Worm (Caenorhabditis elegans) whole organism, midembryonic: ENCODE data around the gene R11D1.7.

Source experiments
- T22C8.4 ChIP-seq: fragments of 200-800 bp; sonication (Bioruptor generic); IDR thresholded peaks from 2 replicates; pipeline ENCODE4 v1.3.6; 2022; ENCODE audit warnings: missing genetic modification characterization, missing compliant biosample characterization
- cog-1 ChIP-seq: sonication (generic microtip); optimal IDR thresholded peaks from 2 replicates; lab custom pipeline; 2016; ENCODE audit warnings: missing genetic modification characterization, missing compliant biosample characterization
- flt-1 ChIP-seq: fragments of 200-800 bp; sonication (Bioruptor generic); IDR thresholded peaks from 2 replicates; pipeline ENCODE4 v1.3.6; 2022; ENCODE audit warnings: missing genetic modification characterization, missing compliant biosample characterization
- klf-2 ChIP-seq: fragments of 200-800 bp; sonication (Bioruptor generic); conservative IDR thresholded peaks from 2 replicates; pipeline ENCODE4 v1.3.6; 2022; ENCODE audit warnings: missing genetic modification reagents, missing genetic modification characterization, missing compliant biosample characterization
- med-1 ChIP-seq: sonication (generic microtip); optimal IDR thresholded peaks from 2 replicates; lab custom pipeline; 2017; ENCODE audit warnings: missing genetic modification characterization, mild to moderate bottlenecking, missing compliant biosample characterization, antibody characterized with exemption, missing genetic modification reagents; ENCODE audit not compliant: insufficient read depth
- ref-1 ChIP-seq: fragments of 200-800 bp; sonication (Bioruptor generic); conservative IDR thresholded peaks from 2 replicates; pipeline ENCODE4 v1.3.6; 2022; ENCODE audit warnings: missing genetic modification reagents, missing genetic modification characterization, missing compliant biosample characterization
- tab-1 ChIP-seq: fragments of 200-800 bp; sonication (Bioruptor generic); IDR thresholded peaks from 2 replicates; pipeline ENCODE4 v1.3.6; 2022; ENCODE audit warnings: missing genetic modification characterization, missing compliant biosample characterization
- ztf-23 ChIP-seq: fragments of 200-800 bp; sonication (Bioruptor generic); IDR thresholded peaks from 2 replicates; pipeline ENCODE4 v1.3.6; 2022; ENCODE audit warnings: missing genetic modification reagents, missing genetic modification characterization, missing compliant biosample characterization
- ztf-29 ChIP-seq: fragments of 200-800 bp; sonication (Bioruptor generic); IDR thresholded peaks from 2 replicates; pipeline ENCODE4 v1.3.6; 2022; ENCODE audit warnings: missing genetic modification reagents, missing genetic modification characterization, missing compliant biosample characterization

R11D1.7 gene

ce11 chrV:12760913-12761312 lies 41.1 kb downstream of the R11D1.7 start, which contains the start of gene F18E2.15:
F18E2.15 (minus strand) TSS chrV:12761013.
- TF ChIP-seq flt-1: no peak
- TF ChIP-seq ztf-23 (GFP tag; lab: Robert Waterston, UW): no peak
- no peak for TF ChIP-seq tab-1 (GFP tag; lab: Robert Waterston, UW)
- TF ChIP-seq ref-1 (GFP tag; lab: Robert Waterston, UW): no peak
- TF ChIP-seq klf-2: no peak
- TF ChIP-seq med-1 (GFP tag; lab: Kevin White, UChicago): no peak
- no peak for TF ChIP-seq ztf-29
- TF ChIP-seq cog-1 (tag; lab: Kevin White, UChicago): no peak
- no peak for TF ChIP-seq T22C8.4 (GFP tag; lab: Robert Waterston, UW)

ce11 chrV:12763291-12763995 lies 43.6 kb downstream of the R11D1.7 start, which contains the start of the genes abcf-1 and scc-3:
abcf-1 (minus strand) TSS chrV:12763375.
scc-3 (plus strand) TSS chrV:12763945.
- TF ChIP-seq T22C8.4 (GFP tag; lab: Robert Waterston, UW) (no peak), ztf-23 (GFP tag; lab: Robert Waterston, UW) (no peak), tab-1 (GFP tag; lab: Robert Waterston, UW) (no peak), ztf-29 (no peak), klf-2 (no peak)

ce11 chrV:12768946-12769345 lies 49.1 kb downstream of the R11D1.7 start, which contains the start of gene srt-43:
srt-43 (plus strand) TSS chrV:12769246.
- TF ChIP-seq T22C8.4 (GFP tag; lab: Robert Waterston, UW) (no peak), ztf-29 (no peak), ref-1 (GFP tag; lab: Robert Waterston, UW) (no peak), med-1 (GFP tag; lab: Kevin White, UChicago) (no peak), klf-2 (no peak), cog-1 (tag; lab: Kevin White, UChicago) (no peak), flt-1 (no peak), tab-1 (GFP tag; lab: Robert Waterston, UW) (no peak), ztf-23 (GFP tag; lab: Robert Waterston, UW) (no peak)
